Worm (Caenorhabditis elegans) whole organism, late embryonic: ENCODE results near the gene F20D12.12.
A peak's percentile ranks its signal among the peaks of the same experiment; 100 is the strongest.

Experiments used
- C08G9.2 ChIP-seq: sonication (generic microtip); optimal IDR thresholded peaks from 2 replicates; lab custom pipeline; 2016; ENCODE audit warnings: mild to moderate bottlenecking, missing genetic modification characterization, moderate library complexity, missing compliant biosample characterization
- F13H6.1 ChIP-seq: sonication (generic microtip); optimal IDR thresholded peaks from 2 replicates; lab custom pipeline; 2016; ENCODE audit warnings: missing genetic modification characterization, missing compliant biosample characterization
- K02D7.2 ChIP-seq: sonication (generic microtip); optimal IDR thresholded peaks from 2 replicates; lab custom pipeline; 2017; ENCODE audit warnings: mild to moderate bottlenecking, missing genetic modification characterization, missing compliant biosample characterization
- K09A11.1 ChIP-seq: sonication (generic microtip); optimal IDR thresholded peaks from 2 replicates; lab custom pipeline; 2017; ENCODE audit warnings: antibody characterized with exemption, mild to moderate bottlenecking, missing genetic modification characterization, missing compliant biosample characterization; ENCODE audit not compliant: insufficient read depth
- ahr-1 ChIP-seq: sonication (generic microtip); optimal IDR thresholded peaks from 2 replicates; lab custom pipeline; 2016; ENCODE audit warnings: missing genetic modification characterization, missing compliant biosample characterization
- ceh-14 ChIP-seq: sonication (generic microtip); optimal IDR thresholded peaks from 2 replicates; lab custom pipeline; 2016; ENCODE audit warnings: missing genotype, missing genetic modification characterization, missing compliant biosample characterization
- ceh-18 ChIP-seq: sonication (generic microtip); optimal IDR thresholded peaks from 2 replicates; lab custom pipeline; 2016; ENCODE audit warnings: missing genetic modification characterization, missing compliant biosample characterization
- ceh-2 ChIP-seq: sonication (generic microtip); optimal IDR thresholded peaks from 2 replicates; lab custom pipeline; 2016; ENCODE audit warnings: missing genotype, missing genetic modification characterization, missing compliant biosample characterization
- ceh-22 ChIP-seq: sonication (generic microtip); optimal IDR thresholded peaks from 2 replicates; lab custom pipeline; 2017; ENCODE audit warnings: missing biosample characterization, missing genetic modification characterization
- ceh-31 ChIP-seq: sonication (generic microtip); optimal IDR thresholded peaks from 2 replicates; lab custom pipeline; 2016; ENCODE audit warnings: missing genetic modification characterization, missing compliant biosample characterization
- ceh-34 ChIP-seq: sonication (generic microtip); optimal IDR thresholded peaks from 2 replicates; lab custom pipeline; 2016; ENCODE audit warnings: mild to moderate bottlenecking, missing genetic modification characterization, missing compliant biosample characterization
- ceh-45 ChIP-seq: fragments of 200-800 bp; sonication (Bioruptor generic); IDR thresholded peaks from 2 replicates; pipeline ENCODE4 v1.3.6; 2022; ENCODE audit warnings: missing genetic modification reagents, missing genetic modification characterization, missing compliant biosample characterization
- ceh-48 ChIP-seq: sonication (generic microtip); optimal IDR thresholded peaks from 2 replicates; lab custom pipeline; 2016; ENCODE audit warnings: missing genetic modification characterization, inconsistent platforms, missing compliant biosample characterization
- che-1 ChIP-seq: sonication (generic microtip); optimal IDR thresholded peaks from 2 replicates; lab custom pipeline; 2016; ENCODE audit warnings: mild to moderate bottlenecking, missing genetic modification characterization, missing compliant biosample characterization
- elt-2 ChIP-seq: sonication (generic microtip); optimal IDR thresholded peaks from 2 replicates; lab custom pipeline; 2016; ENCODE audit warnings: missing genetic modification reagents, missing genetic modification characterization, missing compliant biosample characterization
- ets-4 ChIP-seq: sonication (generic microtip); optimal IDR thresholded peaks from 2 replicates; lab custom pipeline; 2016; ENCODE audit warnings: missing genetic modification characterization, missing compliant biosample characterization
- fax-1 ChIP-seq: sonication (generic microtip); optimal IDR thresholded peaks from 2 replicates; lab custom pipeline; 2016; ENCODE audit warnings: missing genotype, missing genetic modification characterization, missing compliant biosample characterization
- fkh-6 ChIP-seq: sonication (generic microtip); optimal IDR thresholded peaks from 2 replicates; lab custom pipeline; 2016; ENCODE audit warnings: missing genetic modification characterization, missing compliant biosample characterization
- hlh-15 ChIP-seq: sonication (generic microtip); optimal IDR thresholded peaks from 2 replicates; lab custom pipeline; 2016; ENCODE audit warnings: missing genetic modification characterization, missing compliant biosample characterization
- hlh-6 ChIP-seq: sonication (generic microtip); optimal IDR thresholded peaks from 2 replicates; lab custom pipeline; 2016; ENCODE audit warnings: missing genotype, missing genetic modification characterization, missing compliant biosample characterization
- lim-6 ChIP-seq: sonication (generic microtip); optimal IDR thresholded peaks from 2 replicates; lab custom pipeline; 2016; ENCODE audit warnings: missing genetic modification characterization, missing compliant biosample characterization
- mec-3 ChIP-seq: sonication (generic microtip); optimal IDR thresholded peaks from 2 replicates; lab custom pipeline; 2016; ENCODE audit warnings: borderline replicate concordance, missing genetic modification characterization, missing compliant biosample characterization
- nfya-1 ChIP-seq: sonication (generic microtip); optimal IDR thresholded peaks from 2 replicates; lab custom pipeline; 2017; ENCODE audit warnings: missing genetic modification characterization, mild to moderate bottlenecking, missing compliant biosample characterization, antibody characterized with exemption, moderate library complexity
- nhr-11 ChIP-seq: fragments of 150-350 bp; optimal IDR thresholded peaks from 2 replicates; lab custom pipeline; 2014; ENCODE audit warnings: missing biosample characterization, missing genetic modification characterization
- npax-4 ChIP-seq: sonication (generic microtip); optimal IDR thresholded peaks from 2 replicates; lab custom pipeline; 2016; ENCODE audit warnings: missing genetic modification characterization, missing compliant biosample characterization
- pat-9 ChIP-seq: fragments of 200-800 bp; sonication (Bioruptor generic); optimal IDR thresholded peaks from 2 replicates; lab custom pipeline; 2018; ENCODE audit warnings: mild to moderate bottlenecking, missing genetic modification characterization, moderate library complexity, missing compliant biosample characterization
- pha-2 ChIP-seq: sonication (generic microtip); optimal IDR thresholded peaks from 2 replicates; lab custom pipeline; 2017; ENCODE audit warnings: mild to moderate bottlenecking, missing genetic modification characterization, missing compliant biosample characterization
- pros-1 ChIP-seq: fragments of 150-350 bp; optimal IDR thresholded peaks from 2 replicates; lab custom pipeline; 2014; ENCODE audit warnings: missing biosample characterization, missing genetic modification reagents, missing genetic modification characterization
- ref-2 ChIP-seq: sonication (generic microtip); optimal IDR thresholded peaks from 2 replicates; lab custom pipeline; 2016; ENCODE audit warnings: missing genetic modification characterization, missing compliant biosample characterization
- rnt-1 ChIP-seq: sonication (generic microtip); optimal IDR thresholded peaks from 2 replicates; lab custom pipeline; 2016; ENCODE audit warnings: missing genetic modification characterization, missing compliant biosample characterization
- tbx-2 ChIP-seq: sonication (generic microtip); optimal IDR thresholded peaks from 2 replicates; lab custom pipeline; 2016; ENCODE audit warnings: missing genetic modification characterization, missing compliant biosample characterization
- tbx-7 ChIP-seq: sonication (generic microtip); optimal IDR thresholded peaks from 2 replicates; lab custom pipeline; 2016; ENCODE audit warnings: missing genotype, missing genetic modification characterization, missing compliant biosample characterization
- ttx-3 ChIP-seq: sonication (generic microtip); optimal IDR thresholded peaks from 2 replicates; lab custom pipeline; 2016; ENCODE audit warnings: missing genetic modification reagents, missing genetic modification characterization, missing compliant biosample characterization
- unc-3 ChIP-seq, 2 experiments: fragments of 200-800 bp in 1 of 2; sonication (Bioruptor generic) in 1 of 2; sonication (generic microtip) in 1 of 2; conservative IDR thresholded peaks in 1 of 2; optimal IDR thresholded peaks in 1 of 2; 2 replicates each; pipeline versions ENCODE4 v1.3.6 to Lab custom; 2016 to 2022; ENCODE audit warnings: missing compliant biosample characterization in 2 of 2, missing genetic modification characterization in 2 of 2, missing genetic modification reagents in 1 of 2
- unc-42 ChIP-seq: sonication (generic microtip); optimal IDR thresholded peaks from 2 replicates; lab custom pipeline; 2016; ENCODE audit warnings: missing genotype, missing genetic modification characterization, missing compliant biosample characterization
- unc-86 ChIP-seq: sonication (generic microtip); optimal IDR thresholded peaks from 2 replicates; lab custom pipeline; 2016; ENCODE audit warnings: missing genetic modification characterization, missing compliant biosample characterization
- zip-5 ChIP-seq: sonication (generic microtip); optimal IDR thresholded peaks from 2 replicates; lab custom pipeline; 2016; ENCODE audit warnings: missing genetic modification characterization, missing compliant biosample characterization
- ztf-16 ChIP-seq: sonication (generic microtip); optimal IDR thresholded peaks from 2 replicates; lab custom pipeline; 2017; ENCODE audit warnings: missing genetic modification characterization, missing compliant biosample characterization

The F20D12.12 gene

DNA sequence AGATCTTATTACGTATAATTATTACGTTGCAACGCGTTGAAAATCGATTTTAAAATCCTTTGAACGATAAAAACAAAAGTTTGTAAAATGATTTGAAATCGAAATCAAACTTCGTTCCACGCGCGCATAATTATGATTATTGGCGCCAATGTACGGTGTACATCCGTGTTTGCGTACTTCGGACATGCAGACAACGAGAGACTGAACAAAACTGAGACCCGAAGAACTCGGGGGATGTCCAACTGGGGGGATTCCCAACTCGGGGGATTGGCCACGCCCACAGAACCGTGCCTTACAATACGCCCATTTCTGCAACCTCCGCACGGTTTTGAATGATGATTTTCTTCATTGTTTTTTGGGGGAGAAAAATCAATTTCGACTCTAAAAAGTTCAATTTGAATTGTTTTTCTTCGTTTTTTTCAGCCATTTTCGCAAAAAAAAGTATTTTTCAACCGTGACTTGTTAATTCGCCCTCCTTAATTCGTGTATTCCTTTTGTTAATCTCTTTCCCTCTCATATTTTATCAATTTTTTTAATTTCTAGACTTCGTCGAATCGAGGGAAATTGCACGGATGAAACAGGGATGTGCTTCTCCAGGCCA, at the start of gene F20D12.12:
TSS of gene F20D12.12 (plus strand) at position 542 of the 601 bp plus-strand sequence.
- TF ChIP-seq unc-42 (peak; percentile 67), tbx-2 (peak; percentile 81), hlh-15 (tag; lab: Kevin White, UChicago) (peak; percentile 4), ref-2 (peak; percentile 68), elt-2 (tag; lab: Kevin White, UChicago) (peak; percentile 44), ceh-45 (peak; percentile 58; the same call in 1 of the 2 replicates), ahr-1 (tag; lab: Kevin White, UChicago) (peak; percentile 14), ets-4 (tag; lab: Kevin White, UChicago) (peak; percentile 56), unc-86 (peak; percentile 32), nfya-1 (tag; lab: Kevin White, UChicago) (peak; percentile 72), ceh-18 (tag; lab: Kevin White, UChicago) (peak; percentile 76), C08G9.2 (tag; lab: Kevin White, UChicago) (peak; percentile 66), ttx-3 (peak; percentile 46), ceh-14 (tag; lab: Kevin White, UChicago) (peak; percentile 68), fkh-6 (peak; percentile 31), ceh-34 (tag; lab: Kevin White, UChicago) (peak; percentile 72), rnt-1 (peak; percentile 79), F13H6.1 (peak; percentile 50), unc-3 (GFP tag; conservative IDR thresholded peaks at IDR 0.05; lab: Robert Waterston, UW) (peak; percentile 34; the same call in 1 of the 2 replicates), unc-3 (tag; optimal IDR thresholded peaks at IDR 0.05; lab: Kevin White, UChicago) (peak; percentile 32), zip-5 (tag; lab: Kevin White, UChicago) (peak; percentile 51), ceh-2 (tag; lab: Kevin White, UChicago) (peak; percentile 45), tbx-7 (peak; percentile 64), fax-1 (tag; lab: Kevin White, UChicago) (peak; percentile 46), mec-3 (tag; lab: Kevin White, UChicago) (peak; percentile 22), ceh-31 (tag; lab: Kevin White, UChicago) (peak; percentile 85)

ce11 chrIV:7897443-7897842, 49.8 kb upstream of the F20D12.12 start, which contains the start of gene ilys-4:
Gene ilys-4, minus strand, starts transcription at chrIV:7897543.
- TF ChIP-seq ceh-2 (tag; lab: Kevin White, UChicago) (no peak), lim-6 (tag; lab: Kevin White, UChicago) (no peak), ref-2 (no peak), rnt-1 (no peak), ceh-22 (tag; lab: Kevin White, UChicago) (no peak), pha-2 (tag; lab: Kevin White, UChicago) (no peak), npax-4 (tag; lab: Kevin White, UChicago) (no peak), che-1 (tag; lab: Kevin White, UChicago) (no peak), F13H6.1 (no peak), ceh-45 (no peak), ztf-16 (no peak), pros-1 (tag; lab: Kevin White, UChicago) (no peak), mec-3 (tag; lab: Kevin White, UChicago) (no peak), K02D7.2 (tag; lab: Kevin White, UChicago) (no peak), K09A11.1 (tag; lab: Kevin White, UChicago) (no peak)

ce11 chrIV:7897953-7898352, 49.3 kb upstream of the F20D12.12 start:
- TF ChIP-seq hlh-6 (no peak), ztf-16 (no peak), ceh-48 (tag; lab: Kevin White, UChicago) (no peak), ceh-31 (tag; lab: Kevin White, UChicago) (no peak), pat-9 (tag; lab: Kevin White, UChicago) (no peak), zip-5 (tag; lab: Kevin White, UChicago) (no peak), nhr-11 (no peak)
